Worm (Caenorhabditis elegans): ENCODE measurements around the gene ZK1098.3.

- TF ChIP-seq sptf-1 (tag; optimal IDR thresholded peaks at IDR 0.05) (no peak), lin-13 (tag; optimal IDR thresholded peaks at IDR 0.05) (no peak), nhr-28 (tag; optimal IDR thresholded peaks at IDR 0.05) (no peak)
Measured at ce11 chrIII:9500267-9500666, 38.2 kb downstream of the ZK1098.3 start, which contains the start of gene sod-4.
